Worm (Caenorhabditis elegans): Measurements from ENCODE around the gene nhx-3.

Gene nhx-3

ce11 chrV:7570955-7571354 is 25.6 kb upstream of the nhx-3 start, which contains the start of gene F19F10.14:
F19F10.14 (minus strand) TSS chrV:7571055.
- TF ChIP-seq nhr-129 (tag; optimal IDR thresholded peaks at IDR 0.05): no peak
- TF ChIP-seq dmd-4 (tag; optimal IDR thresholded peaks at IDR 0.05): no peak
- no peak for TF ChIP-seq nhr-77 (tag; optimal IDR thresholded peaks at IDR 0.05)
- no peak for TF ChIP-seq ztf-11 (tag; optimal IDR thresholded peaks at IDR 0.05)

DNA sequence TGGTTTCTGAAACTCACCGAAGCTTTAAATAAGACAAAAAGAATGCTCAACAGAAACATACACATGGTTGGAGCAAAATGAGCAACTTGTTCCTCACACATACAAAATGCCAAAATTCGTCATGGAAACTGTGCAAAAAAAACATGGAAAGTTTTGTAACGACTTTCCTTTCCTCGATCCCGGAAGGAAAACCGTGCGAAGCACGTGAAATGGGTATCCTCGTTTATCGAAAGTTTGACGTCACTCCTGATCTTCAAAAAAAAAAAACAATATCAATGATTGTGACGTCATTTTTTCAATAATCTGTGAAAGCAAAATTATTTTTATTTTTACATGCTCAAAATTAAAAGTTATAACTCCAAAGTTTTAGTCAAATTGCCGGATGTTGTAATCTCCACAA is 25.0 kb upstream of the nhx-3 start, which contains the start of gene clec-212:
clec-212 (minus strand) TSS at position 101 of the 400 bp plus-strand sequence.
- TF ChIP-seq fos-1 (tag; optimal IDR thresholded peaks at IDR 0.05) (no peak), ztf-1 (GFP tag; conservative IDR thresholded peaks at IDR 0.05) (no peak), unc-62 (GFP tag; optimal IDR thresholded peaks at IDR 0.05) (no peak), dmd-4 (tag; optimal IDR thresholded peaks at IDR 0.05) (no peak), nhr-237 (tag; optimal IDR thresholded peaks at IDR 0.05) (no peak), sem-4 (tag; optimal IDR thresholded peaks at IDR 0.05) (no peak), lin-13 (GFP tag; optimal IDR thresholded peaks at IDR 0.05) (no peak), gmeb-1 (tag; optimal IDR thresholded peaks at IDR 0.05) (no peak), mbf-1 (tag; optimal IDR thresholded peaks at IDR 0.05) (no peak), nhr-25 (tag; optimal IDR thresholded peaks at IDR 0.05) (no peak), alr-1 (tag; optimal IDR thresholded peaks at IDR 0.05) (no peak), ceh-16 (tag; optimal IDR thresholded peaks at IDR 0.05) (no peak), nhr-77 (tag; optimal IDR thresholded peaks at IDR 0.05) (no peak), unc-39 (tag; optimal IDR thresholded peaks at IDR 0.05) (no peak), aly-2 (tag; optimal IDR thresholded peaks at IDR 0.05) (no peak), zag-1 (tag; optimal IDR thresholded peaks at IDR 0.05) (no peak), nhr-11 (tag; optimal IDR thresholded peaks at IDR 0.05) (no peak), ztf-4 (tag; optimal IDR thresholded peaks at IDR 0.05) (no peak)

DNA sequence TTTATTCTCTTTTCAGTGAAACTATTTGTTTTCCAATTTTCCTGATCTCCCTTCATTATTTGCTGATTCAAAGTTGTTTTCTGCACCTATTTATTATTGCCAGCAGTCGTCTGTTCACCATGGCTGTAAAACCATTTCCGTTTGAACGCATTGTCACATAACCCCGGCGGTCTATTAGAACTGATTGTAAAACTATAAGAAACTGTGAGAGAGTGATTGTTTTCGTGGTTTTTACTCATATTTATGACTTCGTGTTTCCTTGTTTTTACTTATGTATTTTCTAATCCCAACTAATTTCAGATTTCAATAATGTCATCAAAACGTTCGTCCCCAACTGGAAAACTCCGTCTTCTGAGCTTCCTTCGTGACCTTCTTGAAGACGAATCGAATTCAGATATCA is 17.6 kb upstream of the nhx-3 start, which contains the start of gene F19F10.1:
F19F10.1 (plus strand) TSS at position 301 of the 400 bp plus-strand sequence.
- no peak for TF ChIP-seq nhr-25 (tag; optimal IDR thresholded peaks at IDR 0.05)
- TF ChIP-seq unc-62 (GFP tag; optimal IDR thresholded peaks at IDR 0.05): no peak
- no peak for TF ChIP-seq mdl-1 (tag; optimal IDR thresholded peaks at IDR 0.05)
- no peak for TF ChIP-seq ztf-4 (tag; optimal IDR thresholded peaks at IDR 0.05)

- TF ChIP-seq ama-1 (optimal IDR thresholded peaks at IDR 0.05): no peak
- TF ChIP-seq F13H6.1 (tag; optimal IDR thresholded peaks at IDR 0.05): no peak
Measured at ce11 chrV:7558693-7559092, 13.4 kb upstream of the nhx-3 start, which contains the start of gene ets-7. ets-7 (minus strand) TSS chrV:7558793.

- TF ChIP-seq nhr-237 (tag; optimal IDR thresholded peaks at IDR 0.05) (no peak), elt-1 (tag; optimal IDR thresholded peaks at IDR 0.05) (no peak), nhr-21 (tag; optimal IDR thresholded peaks at IDR 0.05) (no peak), fos-1 (tag; optimal IDR thresholded peaks at IDR 0.05) (no peak), lin-39 (tag; optimal IDR thresholded peaks at IDR 0.05) (no peak), mab-5 (tag; optimal IDR thresholded peaks at IDR 0.05) (no peak), blmp-1 (tag; optimal IDR thresholded peaks at IDR 0.05; ENCODE audit: insufficient read depth) (no peak), alr-1 (tag; optimal IDR thresholded peaks at IDR 0.05) (no peak), nhr-10 (tag; optimal IDR thresholded peaks at IDR 0.05) (no peak), sem-4 (tag; optimal IDR thresholded peaks at IDR 0.05) (no peak), dmd-4 (tag; optimal IDR thresholded peaks at IDR 0.05) (no peak), zag-1 (tag; optimal IDR thresholded peaks at IDR 0.05) (no peak), crh-2 (tag; optimal IDR thresholded peaks at IDR 0.05) (no peak)
Measured at ce11 chrV:7555875-7556274, 10.6 kb upstream of the nhx-3 start.

ce11 chrV:7553873-7554362 is 8.6 kb upstream of the nhx-3 start, which contains the start of gene ttr-10:
ttr-10 (minus strand) TSS chrV:7553923.
- TF ChIP-seq ceh-82 (tag; optimal IDR thresholded peaks at IDR 0.05) (no peak), unc-39 (tag; optimal IDR thresholded peaks at IDR 0.05) (no peak), elt-3 (tag; optimal IDR thresholded peaks at IDR 0.05) (no peak), Y55F3AM.14 (GFP tag; optimal IDR thresholded peaks at IDR 0.05) (no peak), unc-62 (GFP tag; optimal IDR thresholded peaks at IDR 0.05) (no peak), skn-1 (tag; optimal IDR thresholded peaks at IDR 0.05) (no peak), nhr-129 (tag; optimal IDR thresholded peaks at IDR 0.05) (no peak), fos-1 (tag; optimal IDR thresholded peaks at IDR 0.05) (no peak), ceh-16 (tag; optimal IDR thresholded peaks at IDR 0.05) (no peak), nhr-21 (tag; optimal IDR thresholded peaks at IDR 0.05) (no peak), nhr-12 (tag; optimal IDR thresholded peaks at IDR 0.05) (no peak), lin-39 (tag; optimal IDR thresholded peaks at IDR 0.05) (no peak)

All from whole organism, L2 larva.